Worm (Caenorhabditis elegans): ENCODE data around the gene unc-82.

The unc-82 gene

ce11 chrIV:7487554-7488456 is 63.5 kb downstream of the unc-82 start, which contains the start of the genes his-60 and his-59 (continued):
- TF ChIP-seq ceh-82 (tag; optimal IDR thresholded peaks at IDR 0.05), result no peak
- 0 out of 2 replicates have a peak, but pooled peaks have one; percentile 31 for TF ChIP-seq D1046.2 (GFP tag; IDR thresholded peaks at IDR 0.05)

ce11 chrIV:7488457-7488783 is 64.1 kb downstream of the unc-82 start:
- TF ChIP-seq D1046.2 (GFP tag; IDR thresholded peaks at IDR 0.05), result peak; percentile 70; the same call in 1 of the 2 replicates
- TF ChIP-seq F49E8.2 (tag; optimal IDR thresholded peaks at IDR 0.05; ENCODE audit: borderline replicate concordance), result peak; percentile 58
- TF ChIP-seq ceh-20 (GFP tag; IDR thresholded peaks at IDR 0.05), result no peak
- TF ChIP-seq nhr-48 (tag; optimal IDR thresholded peaks at IDR 0.05), result no peak
- no peak for TF ChIP-seq ztf-7 (tag; optimal IDR thresholded peaks at IDR 0.05)
- TF ChIP-seq php-3 (GFP tag; IDR thresholded peaks at IDR 0.05), result no peak
- TF ChIP-seq egl-27 (tag; optimal IDR thresholded peaks at IDR 0.05), result no peak
- no peak for TF ChIP-seq spr-3 (GFP tag; optimal IDR thresholded peaks at IDR 0.05)
- peak; percentile 40 for TF ChIP-seq gei-8 (GFP tag; optimal IDR thresholded peaks at IDR 0.05)
- no peak for TF ChIP-seq nhr-111 (GFP tag; optimal IDR thresholded peaks at IDR 0.05)
- no peak for TF ChIP-seq ztf-11 (tag; optimal IDR thresholded peaks at IDR 0.05)
- TF ChIP-seq rbr-2 (tag; optimal IDR thresholded peaks at IDR 0.05), result no peak
- no peak for TF ChIP-seq F44E2.7 (GFP tag; IDR thresholded peaks at IDR 0.05)
- TF ChIP-seq dmd-6 (GFP tag; IDR thresholded peaks at IDR 0.05), result no peak
- no peak for TF ChIP-seq ceh-82 (tag; optimal IDR thresholded peaks at IDR 0.05)
- TF ChIP-seq hlh-30 (tag; optimal IDR thresholded peaks at IDR 0.05; ENCODE audit: insufficient read depth), result no peak
- TF ChIP-seq dpl-1 (GFP tag; optimal IDR thresholded peaks at IDR 0.05), result no peak
- 0 out of 2 replicates have a peak, but pooled peaks have one; percentile 77 for TF ChIP-seq snpc-1.2 (GFP tag; IDR thresholded peaks at IDR 0.05)
- no peak for TF ChIP-seq ZK337.2 (GFP tag; IDR thresholded peaks at IDR 0.05)
- no peak for TF ChIP-seq lin-15B (tag; optimal IDR thresholded peaks at IDR 0.05)
- no peak for TF ChIP-seq Y75B8A.6 (GFP tag; IDR thresholded peaks at IDR 0.05)
- TF ChIP-seq ceh-28 (tag; optimal IDR thresholded peaks at IDR 0.05), result no peak
- TF ChIP-seq tra-1 (GFP tag; IDR thresholded peaks at IDR 0.05), result no peak
- TF ChIP-seq lsy-2 (tag; optimal IDR thresholded peaks at IDR 0.05), result no peak
- no peak for TF ChIP-seq lin-13 (GFP tag; optimal IDR thresholded peaks at IDR 0.05)
- no peak for TF ChIP-seq aly-2 (tag; optimal IDR thresholded peaks at IDR 0.05)
- no peak for TF ChIP-seq spr-1 (tag; optimal IDR thresholded peaks at IDR 0.05)
- no peak for TF ChIP-seq F10B5.3 (tag; optimal IDR thresholded peaks at IDR 0.05)
- no peak for TF ChIP-seq nhr-77 (tag; optimal IDR thresholded peaks at IDR 0.05)
- TF ChIP-seq arid-1 (GFP tag; conservative IDR thresholded peaks at IDR 0.05), result peak; percentile 56; the same call in 1 of the 2 replicates
- no peak for TF ChIP-seq mep-1 (tag; optimal IDR thresholded peaks at IDR 0.05)
- 0 out of 2 replicates have a peak, but pooled peaks have one; percentile 57 for TF ChIP-seq lim-7 (GFP tag; IDR thresholded peaks at IDR 0.05)
- TF ChIP-seq unc-62 (GFP tag; optimal IDR thresholded peaks at IDR 0.05 in 1 of 2), result no peak
- no peak for TF ChIP-seq unc-62 (tag; optimal IDR thresholded peaks at IDR 0.05)
- TF ChIP-seq F26F4.8 (GFP tag; conservative IDR thresholded peaks at IDR 0.05), result 0 out of 2 replicates have a peak, but pooled peaks have one; percentile 27
- TF ChIP-seq daf-8 (GFP tag; IDR thresholded peaks at IDR 0.05), result no peak
- no peak for TF ChIP-seq skn-1 (tag; optimal IDR thresholded peaks at IDR 0.05)
- no peak for TF ChIP-seq mxl-2 (GFP tag; conservative IDR thresholded peaks at IDR 0.05)

- TF ChIP-seq nhr-25 (tag; optimal IDR thresholded peaks at IDR 0.05; ENCODE audit: borderline replicate concordance, insufficient read depth) (no peak), unc-62 (GFP tag; optimal IDR thresholded peaks at IDR 0.05 in 1 of 2) (peak in 1 of 2 experiments; percentile 79), unc-62 (tag; optimal IDR thresholded peaks at IDR 0.05) (no peak), ZK546.5 (tag; optimal IDR thresholded peaks at IDR 0.05) (no peak)
These were observed 67.2 kb downstream of the unc-82 start, which contains the start of gene F55G1.1 for ce11 chrIV:7491464-7491863. Gene F55G1.1, plus strand, starts transcription at chrIV:7491764.
